Worm (Caenorhabditis elegans) whole organism, mixed stage, embryonic: ENCODE measurements around the gene prk-1.

Experiments used
- ham-2 ChIP-seq: fragments of 200-800 bp; sonication (Bioruptor generic); optimal IDR thresholded peaks from 2 replicates; lab custom pipeline; 2018; ENCODE audit warnings: mild to moderate bottlenecking, missing genetic modification characterization, missing compliant biosample characterization
- mab-5 ChIP-seq: fragments of 150-350 bp; optimal IDR thresholded peaks from 2 replicates; lab custom pipeline; 2014; ENCODE audit warnings: missing biosample characterization, missing genetic modification characterization
- nhr-12 ChIP-seq: fragments of 150-350 bp; optimal IDR thresholded peaks from 2 replicates; lab custom pipeline; 2014; ENCODE audit warnings: missing biosample characterization, missing genetic modification characterization
- nhr-237 ChIP-seq: fragments of 150-350 bp; optimal IDR thresholded peaks from 2 replicates; lab custom pipeline; 2014; ENCODE audit warnings: missing biosample characterization, missing genetic modification characterization
- nhr-76 ChIP-seq: sonication (generic microtip); optimal IDR thresholded peaks from 2 replicates; lab custom pipeline; 2017; ENCODE audit warnings: missing biosample characterization, missing genetic modification characterization
- pha-4 ChIP-seq: fragments of 150-350 bp; optimal IDR thresholded peaks from 2 replicates; lab custom pipeline; 2018; ENCODE audit warnings: missing biosample characterization, missing genetic modification reagents, missing genetic modification characterization
- snpc-4 ChIP-seq: fragments of 150-350 bp; optimal IDR thresholded peaks from 2 replicates; lab custom pipeline; 2014; ENCODE audit warnings: missing biosample characterization, missing genetic modification characterization
- unc-39 ChIP-seq: fragments of 150-350 bp; optimal IDR thresholded peaks from 2 replicates; lab custom pipeline; 2014; ENCODE audit warnings: missing biosample characterization, missing genetic modification characterization

- TF ChIP-seq unc-39 (tag; lab: Kevin White, UChicago), result no peak
- no peak for TF ChIP-seq pha-4
- TF ChIP-seq snpc-4, result no peak
- no peak for TF ChIP-seq nhr-76 (tag; lab: Kevin White, UChicago)
- no peak for TF ChIP-seq ham-2 (GFP tag; lab: Kevin White, UChicago)
- no peak for TF ChIP-seq nhr-237
- TF ChIP-seq nhr-12 (tag; lab: Kevin White, UChicago), result no peak
- TF ChIP-seq mab-5 (tag; lab: Kevin White, UChicago), result no peak
Measured at ce11 chrIII:7013764-7014163, 23.8 kb downstream of the prk-1 start.
